Fruit fly (Drosophila melanogaster): ENCODE data around the gene naz.
A peak's percentile ranks its signal among the peaks of the same experiment; 100 is the strongest.

- no peak for TF ChIP-seq PHDP (tag; optimal IDR thresholded peaks at IDR 0.05)
- no peak for TF ChIP-seq pros (GFP tag; optimal IDR thresholded peaks at IDR 0.05)
- no peak for TF ChIP-seq lola (GFP tag; optimal IDR thresholded peaks at IDR 0.05)
- TF ChIP-seq CG43689 (GFP tag; IDR thresholded peaks at IDR 0.05) = no peak
- TF ChIP-seq az2 (GFP tag; optimal IDR thresholded peaks at IDR 0.05) = no peak
- TF ChIP-seq Dp (GFP tag; optimal IDR thresholded peaks at IDR 0.05) = peak; percentile 81
- TF ChIP-seq lmd (GFP tag; IDR thresholded peaks at IDR 0.05) = no peak
- TF ChIP-seq pan (optimal IDR thresholded peaks at IDR 0.05) = no peak
- no peak for TF ChIP-seq pan (GFP tag; optimal IDR thresholded peaks at IDR 0.05 in 1 of 2, IDR thresholded peaks at IDR 0.05 in 1 of 2)
- no peak for TF ChIP-seq sens-2 (GFP tag; IDR thresholded peaks at IDR 0.05)
These were observed 45.3 kb downstream of the naz start, which contains the start of the genes CG14312 and CG8064 for dm6 chr3R:18283441-18283840.

Data from whole organism, embryonic.